Worm (Caenorhabditis elegans) whole organism, young adult: ENCODE results near the gene ZK686.2.

Source experiments
- B0261.1 ChIP-seq: sonication (generic microtip); optimal IDR thresholded peaks from 2 replicates; lab custom pipeline; 2016; ENCODE audit warnings: mild to moderate bottlenecking, missing genetic modification characterization, moderate library complexity, missing compliant biosample characterization
- F33H1.4 ChIP-seq: fragments of 200-800 bp; sonication (Bioruptor generic); IDR thresholded peaks from 2 replicates; pipeline ENCODE4 v1.3.6; 2022; ENCODE audit warnings: missing genetic modification reagents, missing genetic modification characterization, missing compliant biosample characterization
- F39B2.1 ChIP-seq: fragments of 200-800 bp; sonication (Bioruptor generic); IDR thresholded peaks from 2 replicates; pipeline ENCODE4 v1.3.6; 2022; ENCODE audit warnings: missing genetic modification reagents, missing genetic modification characterization, missing compliant biosample characterization
- F49E8.2 ChIP-seq: sonication (generic microtip); optimal IDR thresholded peaks from 3 replicates; lab custom pipeline; 2017; ENCODE audit warnings: missing genetic modification characterization, mild to moderate bottlenecking, missing compliant biosample characterization, antibody characterized with exemption, moderate library complexity; ENCODE audit not compliant: insufficient read depth
- F57A8.1 ChIP-seq: fragments of 200-800 bp; sonication (Bioruptor generic); optimal IDR thresholded peaks from 2 replicates; lab custom pipeline; 2018; ENCODE audit warnings: mild to moderate bottlenecking, missing genetic modification characterization, moderate library complexity, missing compliant biosample characterization
- T07F8.4 ChIP-seq: sonication (generic microtip); optimal IDR thresholded peaks from 2 replicates; lab custom pipeline; 2016; ENCODE audit warnings: mild to moderate bottlenecking, missing genetic modification characterization, moderate library complexity, missing compliant biosample characterization
- ZK185.1 ChIP-seq: sonication (generic microtip); optimal IDR thresholded peaks from 2 replicates; lab custom pipeline; 2016; ENCODE audit warnings: mild to moderate bottlenecking, missing genetic modification characterization, missing compliant biosample characterization; ENCODE audit not compliant: poor library complexity, severe bottlenecking
- bed-1 ChIP-seq: fragments of 200-800 bp; sonication (Bioruptor generic); IDR thresholded peaks from 2 replicates; pipeline ENCODE4 v1.3.6; 2022; ENCODE audit warnings: missing genetic modification reagents, missing genetic modification characterization, missing compliant biosample characterization
- cebp-2 ChIP-seq: fragments of 200-800 bp; sonication (Bioruptor generic); IDR thresholded peaks from 2 replicates; pipeline ENCODE4 v1.3.6; 2022; ENCODE audit warnings: missing genetic modification characterization, missing compliant biosample characterization
- ceh-27 ChIP-seq: fragments of 200-800 bp; sonication (Bioruptor generic); optimal IDR thresholded peaks from 2 replicates; lab custom pipeline; 2018; ENCODE audit warnings: mild to moderate bottlenecking, missing genetic modification characterization, moderate library complexity, missing compliant biosample characterization
- ceh-58 ChIP-seq: fragments of 200-800 bp; sonication (Bioruptor generic); IDR thresholded peaks from 2 replicates; pipeline ENCODE4 v1.3.6; 2022; ENCODE audit warnings: missing genetic modification characterization, missing compliant biosample characterization
- ceh-79 ChIP-seq: sonication (generic microtip); optimal IDR thresholded peaks from 2 replicates; lab custom pipeline; 2017; ENCODE audit warnings: mild to moderate bottlenecking, missing genetic modification characterization, missing compliant biosample characterization
- ceh-91 ChIP-seq: fragments of 200-800 bp; sonication (Bioruptor generic); IDR thresholded peaks from 2 replicates; pipeline ENCODE4 v1.3.6; 2022; ENCODE audit warnings: missing genetic modification reagents, missing genetic modification characterization, missing compliant biosample characterization
- dpff-1 ChIP-seq: sonication (generic microtip); optimal IDR thresholded peaks from 2 replicates; lab custom pipeline; 2017; ENCODE audit warnings: mild to moderate bottlenecking, missing genetic modification characterization, missing compliant biosample characterization
- efl-1 ChIP-seq: fragments of 150-350 bp; optimal IDR thresholded peaks from 2 replicates; lab custom pipeline; 2014; ENCODE audit warnings: missing biosample characterization, missing genetic modification reagents, missing genetic modification characterization
- egl-18 ChIP-seq: fragments of 200-800 bp; sonication (Bioruptor generic); IDR thresholded peaks from 2 replicates; pipeline ENCODE4 v1.3.6; 2022; ENCODE audit warnings: missing genetic modification reagents, missing genetic modification characterization, missing compliant biosample characterization
- gei-17 ChIP-seq: fragments of 200-800 bp; sonication (Bioruptor generic); optimal IDR thresholded peaks from 2 replicates; lab custom pipeline; 2018; ENCODE audit warnings: mild to moderate bottlenecking, missing genetic modification characterization, missing compliant biosample characterization
- hmg-20 ChIP-seq: fragments of 200-800 bp; sonication (Bioruptor generic); IDR thresholded peaks from 2 replicates; pipeline ENCODE4 v1.3.6; 2022; ENCODE audit warnings: missing genetic modification reagents, missing genetic modification characterization, missing compliant biosample characterization
- lag-1 ChIP-seq: fragments of 200-800 bp; sonication (Bioruptor generic); IDR thresholded peaks from 2 replicates; pipeline ENCODE4 v1.3.6; 2022; ENCODE audit warnings: missing genetic modification reagents, missing genetic modification characterization, missing compliant biosample characterization
- let-607 ChIP-seq, 2 experiments: fragments of 200-800 bp in 1 of 2; sonication (Bioruptor generic) in 1 of 2; sonication (generic microtip) in 1 of 2; optimal IDR thresholded peaks; 2 replicates each; lab custom pipeline; 2016 to 2018; ENCODE audit warnings: mild to moderate bottlenecking in 2 of 2, missing compliant biosample characterization in 2 of 2, missing genetic modification characterization in 2 of 2, moderate library complexity in 2 of 2, missing genotype in 1 of 2
- lin-35 ChIP-seq, 3 experiments: fragments of 150-350 bp in 2 of 3; sonication (generic microtip) in 1 of 3; optimal IDR thresholded peaks; 2 replicates each; lab custom pipeline; 2014 to 2018; ENCODE audit warnings: missing biosample characterization in 3 of 3, missing genetic modification characterization in 3 of 3, missing genetic modification reagents in 3 of 3
- lin-40 ChIP-seq: sonication (generic microtip); optimal IDR thresholded peaks from 2 replicates; lab custom pipeline; 2016; ENCODE audit warnings: missing genetic modification characterization, mild to moderate bottlenecking, missing compliant biosample characterization, missing genotype, missing genetic modification reagents
- lin-54 ChIP-seq: fragments of 200-800 bp; sonication (Bioruptor generic); optimal IDR thresholded peaks from 2 replicates; lab custom pipeline; 2018; ENCODE audit warnings: mild to moderate bottlenecking, missing genetic modification characterization, missing compliant biosample characterization
- lir-1 ChIP-seq: fragments of 200-800 bp; sonication (Bioruptor generic); conservative IDR thresholded peaks from 2 replicates; pipeline ENCODE4 v1.3.6; 2022; ENCODE audit warnings: missing genetic modification reagents, missing genetic modification characterization, missing compliant biosample characterization
- lsl-1 ChIP-seq: fragments of 200-800 bp; sonication (Bioruptor generic); optimal IDR thresholded peaks from 2 replicates; lab custom pipeline; 2018; ENCODE audit warnings: mild to moderate bottlenecking, missing genetic modification characterization, moderate library complexity, missing compliant biosample characterization
- lsy-27 ChIP-seq: sonication (generic microtip); optimal IDR thresholded peaks from 2 replicates; lab custom pipeline; 2017; ENCODE audit warnings: missing genetic modification characterization, mild to moderate bottlenecking, missing compliant biosample characterization, antibody characterized with exemption, missing genotype, borderline replicate concordance; ENCODE audit not compliant: insufficient read depth
- madf-10 ChIP-seq: sonication (generic microtip); optimal IDR thresholded peaks from 2 replicates; lab custom pipeline; 2016; ENCODE audit warnings: mild to moderate bottlenecking, missing genetic modification characterization, missing compliant biosample characterization
- madf-3 ChIP-seq: fragments of 200-800 bp; sonication (Bioruptor generic); IDR thresholded peaks from 2 replicates; pipeline ENCODE4 v1.3.6; 2022; ENCODE audit warnings: missing genetic modification reagents, missing genetic modification characterization, missing compliant biosample characterization
- nfya-2 ChIP-seq: fragments of 200-800 bp; sonication (Bioruptor generic); IDR thresholded peaks from 2 replicates; pipeline ENCODE4 v1.3.6; 2022; ENCODE audit warnings: missing genetic modification reagents, missing genetic modification characterization, missing compliant biosample characterization
- nhr-27 ChIP-seq: fragments of 200-800 bp; sonication (Bioruptor generic); optimal IDR thresholded peaks from 2 replicates; lab custom pipeline; 2018; ENCODE audit warnings: mild to moderate bottlenecking, missing genetic modification characterization, moderate library complexity, missing compliant biosample characterization
- nhr-90 ChIP-seq: sonication (generic microtip); optimal IDR thresholded peaks from 2 replicates; lab custom pipeline; 2016; ENCODE audit warnings: missing genotype, mild to moderate bottlenecking, missing genetic modification characterization, missing compliant biosample characterization
- sdz-38 ChIP-seq: sonication (generic microtip); optimal IDR thresholded peaks from 2 replicates; lab custom pipeline; 2016; ENCODE audit warnings: missing genotype, missing genetic modification characterization, missing compliant biosample characterization
- snpc-1.3 ChIP-seq: sonication (generic microtip); optimal IDR thresholded peaks from 2 replicates; lab custom pipeline; 2017; ENCODE audit warnings: missing genetic modification characterization, mild to moderate bottlenecking, missing compliant biosample characterization, antibody characterized with exemption, moderate library complexity, missing genotype, missing genetic modification reagents; ENCODE audit not compliant: insufficient read depth
- snpc-3.4 ChIP-seq: sonication (generic microtip); optimal IDR thresholded peaks from 2 replicates; lab custom pipeline; 2017; ENCODE audit warnings: missing genetic modification characterization, mild to moderate bottlenecking, missing compliant biosample characterization, antibody characterized with exemption, moderate library complexity, missing genotype, missing genetic modification reagents
- somi-1 ChIP-seq: fragments of 200-800 bp; sonication (Bioruptor generic); optimal IDR thresholded peaks from 2 replicates; lab custom pipeline; 2018; ENCODE audit warnings: mild to moderate bottlenecking, missing genetic modification characterization, missing compliant biosample characterization
- tbx-9 ChIP-seq: sonication (generic microtip); optimal IDR thresholded peaks from 2 replicates; lab custom pipeline; 2016; ENCODE audit warnings: borderline replicate concordance, missing genetic modification characterization, inconsistent platforms, missing compliant biosample characterization
- xnd-1 ChIP-seq: sonication (generic microtip); optimal IDR thresholded peaks from 2 replicates; lab custom pipeline; 2016; ENCODE audit warnings: missing genotype, missing genetic modification reagents, missing genetic modification characterization, missing compliant biosample characterization
- ztf-25 ChIP-seq: fragments of 200-800 bp; sonication (Bioruptor generic); IDR thresholded peaks from 2 replicates; pipeline ENCODE4 v1.3.6; 2022; ENCODE audit warnings: missing genetic modification reagents, missing genetic modification characterization, missing compliant biosample characterization
- ztf-28 ChIP-seq: fragments of 200-800 bp; sonication (Bioruptor generic); IDR thresholded peaks from 2 replicates; pipeline ENCODE4 v1.3.6; 2022; ENCODE audit warnings: missing genetic modification reagents, missing genetic modification characterization, missing compliant biosample characterization
- ztf-6 ChIP-seq: fragments of 200-800 bp; sonication (Bioruptor generic); IDR thresholded peaks from 2 replicates; pipeline ENCODE4 v1.3.6; 2022; ENCODE audit warnings: missing genetic modification reagents, missing genetic modification characterization, missing compliant biosample characterization

Gene ZK686.2

DNA sequence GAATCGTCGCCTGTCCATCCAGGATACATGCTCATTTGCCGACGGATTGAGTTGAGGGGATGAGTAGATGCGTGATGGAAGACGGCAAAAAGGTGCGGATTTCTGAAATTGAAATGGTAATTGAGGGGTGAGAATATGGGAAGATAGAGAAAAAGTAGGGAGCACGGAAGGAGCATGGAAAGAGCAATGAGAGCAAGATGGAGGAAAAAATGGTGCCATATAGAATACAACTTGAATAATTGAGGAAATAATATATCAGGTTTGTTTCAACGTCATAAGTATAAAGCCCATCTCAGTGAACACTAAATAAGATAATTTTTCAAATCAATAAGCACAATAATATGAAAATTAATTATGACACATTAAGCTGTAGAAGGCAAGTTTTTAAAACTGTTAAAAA, 17.5 kb upstream of the ZK686.2 start, which contains the start of gene mab-5:
mab-5 (minus strand) TSS at position 101 of the 400 bp plus-strand sequence.
- TF ChIP-seq F39B2.1 (GFP tag; lab: Robert Waterston, UW) (no peak), lin-35 (GFP tag; optimal IDR thresholded peaks at IDR 0.05; lab: Kevin White, UChicago) (no peak), ceh-27 (GFP tag; lab: Kevin White, UChicago) (no peak), egl-18 (GFP tag; lab: Robert Waterston, UW) (no peak), lin-54 (no peak), bed-1 (GFP tag; lab: Robert Waterston, UW) (no peak), let-607 (tag; optimal IDR thresholded peaks at IDR 0.05; lab: Kevin White, UChicago) (no peak), gei-17 (GFP tag; lab: Kevin White, UChicago) (no peak), dpff-1 (no peak), somi-1 (GFP tag; lab: Kevin White, UChicago) (no peak), ZK185.1 (no peak), T07F8.4 (no peak), lag-1 (GFP tag; lab: Robert Waterston, UW) (no peak), lsl-1 (GFP tag; lab: Kevin White, UChicago) (no peak), madf-10 (tag; lab: Kevin White, UChicago) (no peak)

DNA sequence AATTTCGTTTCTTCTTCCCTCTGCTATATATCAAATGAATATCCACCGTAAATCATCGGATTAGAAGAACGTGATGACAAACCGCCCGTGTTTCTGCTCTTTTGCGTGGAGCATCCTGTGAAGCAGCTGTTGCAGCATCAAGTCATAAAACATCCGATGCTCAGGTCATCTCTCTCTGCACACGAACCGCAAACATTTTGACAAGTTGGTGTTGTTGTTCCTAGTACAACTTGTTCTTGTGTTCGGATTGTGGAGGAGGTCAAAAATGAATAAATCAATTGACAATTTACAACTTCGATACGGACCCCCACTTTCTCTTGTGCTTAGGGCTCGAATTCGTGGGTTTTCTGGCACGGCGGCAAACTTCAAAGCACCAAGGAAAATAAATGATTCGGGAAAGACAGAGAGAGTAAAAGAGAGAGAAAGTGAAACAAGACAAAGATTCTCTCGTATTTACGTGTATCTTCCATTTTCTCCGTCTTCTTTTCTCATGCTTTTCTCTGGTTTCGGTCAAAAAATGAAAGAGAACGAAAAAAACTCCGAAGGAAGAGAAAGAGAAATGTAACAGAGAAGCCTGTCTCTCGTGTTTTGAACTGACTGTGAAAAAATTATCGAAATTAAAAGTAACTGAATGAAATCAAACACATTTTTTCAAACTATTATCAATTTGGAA, 14.8 kb upstream of the ZK686.2 start:
- no peak for TF ChIP-seq snpc-1.3 (tag; lab: Kevin White, UChicago)
- no peak for TF ChIP-seq ztf-6 (GFP tag; lab: Robert Waterston, UW)
- no peak for TF ChIP-seq madf-3 (GFP tag; lab: Robert Waterston, UW)
- no peak for TF ChIP-seq snpc-3.4 (tag; lab: Kevin White, UChicago)
- no peak for TF ChIP-seq nfya-2
- TF ChIP-seq lin-54: no peak
- TF ChIP-seq ceh-58 (GFP tag; lab: Robert Waterston, UW): no peak
- no peak for TF ChIP-seq somi-1 (GFP tag; lab: Kevin White, UChicago)
- no peak for TF ChIP-seq F57A8.1 (GFP tag; lab: Kevin White, UChicago)
- TF ChIP-seq tbx-9 (tag; lab: Kevin White, UChicago): no peak
- no peak for TF ChIP-seq F49E8.2 (tag; lab: Kevin White, UChicago)
- no peak for TF ChIP-seq nhr-27 (tag; lab: Kevin White, UChicago)
- no peak for TF ChIP-seq lin-40 (tag; lab: Kevin White, UChicago)
- no peak for TF ChIP-seq efl-1 (GFP tag; lab: Kevin White, UChicago)
- TF ChIP-seq ceh-79 (tag; lab: Kevin White, UChicago): no peak

DNA sequence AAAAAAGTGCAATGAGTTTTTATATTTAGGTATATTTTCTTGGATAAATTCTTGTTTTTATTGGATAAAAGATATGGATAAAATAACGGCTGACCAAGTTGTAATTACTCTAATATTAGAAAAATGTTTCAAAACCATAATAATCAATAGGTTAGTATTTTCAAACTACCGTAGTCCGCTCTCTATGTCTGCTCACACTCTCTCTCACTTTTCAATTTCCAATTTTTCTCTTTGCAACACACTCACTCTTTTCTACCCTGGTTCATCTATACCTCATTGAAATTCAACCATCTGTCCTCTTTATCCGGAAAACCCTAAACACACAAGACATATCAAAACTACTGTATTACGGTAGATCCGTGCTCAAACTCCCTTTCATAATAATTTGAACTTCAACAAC, 13.5 kb upstream of the ZK686.2 start:
- TF ChIP-seq let-607 (tag; optimal IDR thresholded peaks at IDR 0.05; lab: Kevin White, UChicago) (no peak), ztf-25 (GFP tag; lab: Robert Waterston, UW) (no peak), ztf-28 (no peak), hmg-20 (GFP tag; lab: Robert Waterston, UW) (no peak), cebp-2 (GFP tag; lab: Robert Waterston, UW) (no peak), lir-1 (no peak), ceh-91 (no peak), nhr-27 (tag; lab: Kevin White, UChicago) (no peak), F33H1.4 (GFP tag; lab: Robert Waterston, UW) (no peak), sdz-38 (no peak), B0261.1 (tag; lab: Kevin White, UChicago) (no peak), xnd-1 (tag; lab: Kevin White, UChicago) (no peak), nhr-90 (tag; lab: Kevin White, UChicago) (no peak), lsy-27 (no peak)
